Worm (Caenorhabditis elegans) whole organism, midembryonic: ENCODE data around the gene end-1.
A peak's percentile ranks its signal among the peaks of the same experiment; 100 is the strongest.

Experiments
- T22C8.4 ChIP-seq: fragments of 200-800 bp; sonication (Bioruptor generic); IDR thresholded peaks from 2 replicates; pipeline ENCODE4 v1.3.6; 2022; ENCODE audit warnings: missing genetic modification characterization, missing compliant biosample characterization
- cog-1 ChIP-seq: sonication (generic microtip); optimal IDR thresholded peaks from 2 replicates; lab custom pipeline; 2016; ENCODE audit warnings: missing genetic modification characterization, missing compliant biosample characterization
- flt-1 ChIP-seq: fragments of 200-800 bp; sonication (Bioruptor generic); IDR thresholded peaks from 2 replicates; pipeline ENCODE4 v1.3.6; 2022; ENCODE audit warnings: missing genetic modification characterization, missing compliant biosample characterization
- klf-2 ChIP-seq: fragments of 200-800 bp; sonication (Bioruptor generic); conservative IDR thresholded peaks from 2 replicates; pipeline ENCODE4 v1.3.6; 2022; ENCODE audit warnings: missing genetic modification reagents, missing genetic modification characterization, missing compliant biosample characterization
- med-1 ChIP-seq: sonication (generic microtip); optimal IDR thresholded peaks from 2 replicates; lab custom pipeline; 2017; ENCODE audit warnings: missing genetic modification characterization, mild to moderate bottlenecking, missing compliant biosample characterization, antibody characterized with exemption, missing genetic modification reagents; ENCODE audit not compliant: insufficient read depth
- ref-1 ChIP-seq: fragments of 200-800 bp; sonication (Bioruptor generic); conservative IDR thresholded peaks from 2 replicates; pipeline ENCODE4 v1.3.6; 2022; ENCODE audit warnings: missing genetic modification reagents, missing genetic modification characterization, missing compliant biosample characterization
- tab-1 ChIP-seq: fragments of 200-800 bp; sonication (Bioruptor generic); IDR thresholded peaks from 2 replicates; pipeline ENCODE4 v1.3.6; 2022; ENCODE audit warnings: missing genetic modification characterization, missing compliant biosample characterization
- ztf-23 ChIP-seq: fragments of 200-800 bp; sonication (Bioruptor generic); IDR thresholded peaks from 2 replicates; pipeline ENCODE4 v1.3.6; 2022; ENCODE audit warnings: missing genetic modification reagents, missing genetic modification characterization, missing compliant biosample characterization
- ztf-29 ChIP-seq: fragments of 200-800 bp; sonication (Bioruptor generic); IDR thresholded peaks from 2 replicates; pipeline ENCODE4 v1.3.6; 2022; ENCODE audit warnings: missing genetic modification reagents, missing genetic modification characterization, missing compliant biosample characterization

Gene end-1

DNA sequence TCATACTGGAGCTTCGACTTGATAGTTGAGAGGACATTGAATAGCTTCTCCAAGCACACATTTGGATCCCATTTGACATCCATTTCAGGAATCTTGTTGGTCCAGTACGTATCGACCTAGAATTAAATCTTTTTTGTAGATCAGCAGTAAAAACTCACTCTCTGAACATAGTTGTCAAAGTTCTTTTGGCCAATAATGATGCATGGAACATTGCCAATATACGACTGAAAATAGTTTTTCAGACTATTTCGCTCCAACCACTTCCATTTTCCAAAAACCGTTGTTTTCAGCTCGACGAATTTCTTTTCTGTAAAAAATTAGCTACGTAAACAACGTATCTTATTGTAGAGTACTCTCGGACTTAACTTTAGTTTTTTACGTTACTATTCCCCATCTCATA lies 3.3 kb upstream of the end-1 start:
- no peak for TF ChIP-seq T22C8.4 (GFP tag; lab: Robert Waterston, UW)
- TF ChIP-seq flt-1 (GFP tag; lab: Robert Waterston, UW): no peak
- TF ChIP-seq ztf-29 (GFP tag; lab: Robert Waterston, UW): no peak
- no peak for TF ChIP-seq cog-1 (tag; lab: Kevin White, UChicago)
- no peak for TF ChIP-seq ztf-23 (GFP tag; lab: Robert Waterston, UW)
- TF ChIP-seq klf-2 (GFP tag; lab: Robert Waterston, UW): no peak
- no peak for TF ChIP-seq ref-1 (GFP tag; lab: Robert Waterston, UW)
- TF ChIP-seq tab-1: no peak
- no peak for TF ChIP-seq med-1 (GFP tag; lab: Kevin White, UChicago)

DNA sequence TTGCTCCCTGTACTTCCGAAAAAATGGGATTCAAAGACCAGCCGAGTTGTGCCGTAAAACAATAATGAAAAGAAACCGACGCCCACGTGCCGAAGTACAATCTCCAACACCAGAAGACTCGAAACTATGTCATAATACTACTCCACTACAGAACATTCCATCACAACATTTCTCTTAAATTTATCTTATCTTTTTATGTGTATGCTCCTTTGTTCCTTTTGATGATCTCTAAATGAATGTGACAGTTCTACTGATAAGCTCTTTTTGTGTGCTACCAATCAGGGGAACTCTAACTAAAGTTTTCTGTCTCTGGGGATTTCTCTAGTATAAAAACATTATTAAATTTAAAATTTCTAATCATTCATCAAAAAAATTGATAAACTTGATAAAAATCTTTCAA lies 1.9 kb downstream of the end-1 start:
- TF ChIP-seq tab-1: no peak
- TF ChIP-seq ztf-23 (GFP tag; lab: Robert Waterston, UW): no peak
- no peak for TF ChIP-seq cog-1 (tag; lab: Kevin White, UChicago)
- no peak for TF ChIP-seq klf-2 (GFP tag; lab: Robert Waterston, UW)
- no peak for TF ChIP-seq ref-1 (GFP tag; lab: Robert Waterston, UW)
- TF ChIP-seq T22C8.4 (GFP tag; lab: Robert Waterston, UW): no peak
- no peak for TF ChIP-seq med-1 (GFP tag; lab: Kevin White, UChicago)
- TF ChIP-seq ztf-29 (GFP tag; lab: Robert Waterston, UW): no peak
- no peak for TF ChIP-seq flt-1 (GFP tag; lab: Robert Waterston, UW)

DNA sequence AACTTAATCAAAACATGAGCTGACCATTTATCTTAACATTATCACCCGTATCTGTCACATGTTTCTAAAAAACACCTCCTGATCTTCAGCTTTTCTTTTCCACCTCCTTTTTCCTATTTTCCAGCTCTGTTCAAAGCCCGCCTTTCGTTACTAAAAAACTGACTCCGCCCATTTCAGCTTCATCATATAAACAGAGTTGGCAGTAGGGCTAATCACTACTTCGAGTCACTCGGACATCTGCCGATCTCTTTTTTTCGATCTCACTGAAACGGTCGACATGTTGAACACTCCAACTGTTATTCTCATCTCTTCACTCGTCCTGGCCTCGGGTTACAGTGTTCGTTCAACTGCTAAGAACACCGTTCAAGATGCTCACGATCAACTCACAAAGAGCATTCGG lies 7.6 kb downstream of the end-1 start, which contains the start of gene droe-4:
TSS of gene droe-4 (plus strand) at position 172 of the 400 bp plus-strand sequence.
- TF ChIP-seq T22C8.4 (GFP tag; lab: Robert Waterston, UW) (no peak), ref-1 (GFP tag; lab: Robert Waterston, UW) (no peak), flt-1 (GFP tag; lab: Robert Waterston, UW) (no peak), ztf-29 (GFP tag; lab: Robert Waterston, UW) (no peak), cog-1 (tag; lab: Kevin White, UChicago) (no peak), klf-2 (GFP tag; lab: Robert Waterston, UW) (no peak)

DNA sequence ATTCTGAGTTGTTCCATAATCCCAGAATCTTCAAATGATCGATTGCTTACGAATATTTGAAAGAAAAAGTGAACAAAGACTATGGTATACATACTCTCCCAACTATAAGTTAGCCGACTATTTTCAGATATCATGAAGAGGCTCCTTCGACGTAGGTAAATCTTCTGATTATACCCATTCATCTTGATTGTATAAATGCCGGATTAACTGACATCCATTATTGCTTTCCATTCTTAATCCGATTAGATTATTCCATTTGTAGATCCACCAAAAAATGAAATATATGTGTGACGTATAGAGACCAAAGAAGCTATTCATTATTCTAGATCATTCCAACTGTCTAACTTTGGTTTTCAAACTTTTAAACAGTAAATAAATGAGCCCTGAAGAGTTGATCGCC lies 8.6 kb downstream of the end-1 start:
- TF ChIP-seq ztf-29 (GFP tag; lab: Robert Waterston, UW): no peak
- TF ChIP-seq flt-1 (GFP tag; lab: Robert Waterston, UW): no peak
- TF ChIP-seq T22C8.4 (GFP tag; lab: Robert Waterston, UW): no peak
- TF ChIP-seq cog-1 (tag; lab: Kevin White, UChicago): no peak
- no peak for TF ChIP-seq klf-2 (GFP tag; lab: Robert Waterston, UW)
- TF ChIP-seq med-1 (GFP tag; lab: Kevin White, UChicago): no peak
- no peak for TF ChIP-seq tab-1
- TF ChIP-seq ztf-23 (GFP tag; lab: Robert Waterston, UW): no peak
- TF ChIP-seq ref-1 (GFP tag; lab: Robert Waterston, UW): no peak

DNA sequence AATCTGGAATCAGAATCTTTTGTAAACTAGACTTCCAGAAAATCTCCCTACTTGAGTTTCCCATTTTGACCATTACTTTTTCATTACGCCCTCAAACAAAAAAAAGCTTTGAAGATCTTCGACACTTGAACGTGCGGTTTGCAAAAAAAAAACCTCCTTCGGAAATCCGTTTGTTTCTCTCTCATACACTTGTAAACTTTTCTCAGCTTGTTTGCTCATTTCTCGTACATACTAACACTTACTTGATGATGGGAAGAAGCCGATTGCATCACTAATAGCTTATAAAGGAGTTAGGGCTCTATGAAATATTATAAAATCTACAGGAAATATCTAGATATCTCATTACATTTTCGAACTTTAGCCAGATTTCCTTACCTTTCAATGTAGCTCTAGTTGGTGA lies 17.0 kb downstream of the end-1 start:
- TF ChIP-seq ztf-29 (GFP tag; lab: Robert Waterston, UW) (no peak), tab-1 (no peak), med-1 (GFP tag; lab: Kevin White, UChicago) (no peak), ztf-23 (GFP tag; lab: Robert Waterston, UW) (no peak), cog-1 (tag; lab: Kevin White, UChicago) (no peak), T22C8.4 (GFP tag; lab: Robert Waterston, UW) (no peak), flt-1 (GFP tag; lab: Robert Waterston, UW) (no peak), ref-1 (GFP tag; lab: Robert Waterston, UW) (no peak), klf-2 (GFP tag; lab: Robert Waterston, UW) (no peak)

DNA sequence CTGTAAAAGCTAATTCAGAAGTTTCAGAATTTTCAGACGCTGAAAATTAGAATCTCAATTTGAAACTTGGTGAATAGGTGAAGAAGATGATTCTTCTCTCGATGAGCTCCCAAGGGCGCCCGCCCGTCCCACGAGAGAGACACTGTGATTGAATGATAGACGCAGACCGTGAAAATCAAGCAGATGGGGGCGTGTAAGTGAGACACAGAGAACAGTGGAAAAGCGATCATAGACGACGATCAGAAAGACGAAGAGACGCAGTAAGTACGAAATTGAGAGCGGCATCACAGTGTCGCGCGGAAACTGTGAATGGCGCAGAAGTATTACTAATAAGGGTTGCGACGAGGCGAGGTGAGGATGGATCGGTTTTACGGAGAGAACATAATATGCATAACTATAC lies 17.5 kb downstream of the end-1 start:
- TF ChIP-seq cog-1 (tag; lab: Kevin White, UChicago) (peak; percentile 24), ztf-29 (GFP tag; lab: Robert Waterston, UW) (no peak), ref-1 (GFP tag; lab: Robert Waterston, UW) (no peak), tab-1 (no peak), T22C8.4 (GFP tag; lab: Robert Waterston, UW) (no peak), klf-2 (GFP tag; lab: Robert Waterston, UW) (no peak)

DNA sequence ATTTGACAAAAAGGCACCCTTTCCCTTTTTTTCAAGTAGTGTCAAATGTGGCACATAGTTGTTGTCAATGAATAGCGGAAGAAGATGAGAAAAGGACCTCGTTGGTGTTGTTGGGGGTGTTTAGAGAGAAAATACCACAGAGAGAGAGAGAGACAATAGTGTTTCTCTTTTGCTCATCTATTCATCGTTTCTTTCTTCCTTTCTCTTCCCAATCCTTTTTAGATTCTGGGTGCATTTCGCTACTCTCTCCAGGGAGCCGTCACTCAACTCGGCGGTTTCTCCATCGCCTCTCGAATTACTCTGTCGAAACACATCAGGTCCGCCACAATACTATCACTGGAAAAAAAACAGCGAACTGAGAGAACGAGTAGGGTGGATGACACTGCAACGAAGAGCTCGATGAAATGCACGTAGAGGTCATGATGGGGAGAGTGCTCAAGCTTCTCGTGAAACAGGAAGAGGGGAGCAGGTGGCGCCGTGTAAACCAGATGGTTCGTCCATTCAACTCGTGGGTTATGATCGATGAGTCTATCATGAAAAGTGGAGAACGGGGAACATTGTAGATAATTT lies 18.7 kb downstream of the end-1 start:
- TF ChIP-seq ztf-29 (GFP tag; lab: Robert Waterston, UW): no peak
- TF ChIP-seq med-1 (GFP tag; lab: Kevin White, UChicago): no peak
- TF ChIP-seq T22C8.4 (GFP tag; lab: Robert Waterston, UW): no peak
- TF ChIP-seq ref-1 (GFP tag; lab: Robert Waterston, UW): no peak
- TF ChIP-seq cog-1 (tag; lab: Kevin White, UChicago): no peak
- TF ChIP-seq klf-2 (GFP tag; lab: Robert Waterston, UW): no peak
- no peak for TF ChIP-seq ztf-23 (GFP tag; lab: Robert Waterston, UW)
- TF ChIP-seq tab-1: no peak
- TF ChIP-seq flt-1 (GFP tag; lab: Robert Waterston, UW): no peak

DNA sequence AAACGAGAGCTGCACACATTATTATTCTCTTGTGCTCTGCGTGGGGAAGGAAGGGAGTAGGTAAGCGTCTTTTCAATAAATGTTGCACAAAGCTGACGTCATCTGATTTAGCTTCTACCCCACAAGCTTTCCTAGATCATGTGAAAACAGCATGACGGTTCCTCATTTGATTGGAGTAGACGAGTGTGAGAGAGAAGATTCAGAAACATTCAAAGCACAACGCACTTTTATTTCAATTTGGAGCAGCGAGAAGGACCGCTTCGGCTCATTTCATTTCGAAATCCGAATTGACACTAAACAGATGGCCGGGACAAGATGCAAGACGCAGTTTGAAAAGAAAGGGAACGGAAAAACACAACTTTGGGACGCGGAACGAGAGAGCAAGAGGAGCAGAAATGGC lies 19.4 kb downstream of the end-1 start:
- no peak for TF ChIP-seq ref-1 (GFP tag; lab: Robert Waterston, UW)
- no peak for TF ChIP-seq ztf-23 (GFP tag; lab: Robert Waterston, UW)
- TF ChIP-seq tab-1: no peak
- TF ChIP-seq cog-1 (tag; lab: Kevin White, UChicago): no peak
- TF ChIP-seq klf-2 (GFP tag; lab: Robert Waterston, UW): no peak

DNA sequence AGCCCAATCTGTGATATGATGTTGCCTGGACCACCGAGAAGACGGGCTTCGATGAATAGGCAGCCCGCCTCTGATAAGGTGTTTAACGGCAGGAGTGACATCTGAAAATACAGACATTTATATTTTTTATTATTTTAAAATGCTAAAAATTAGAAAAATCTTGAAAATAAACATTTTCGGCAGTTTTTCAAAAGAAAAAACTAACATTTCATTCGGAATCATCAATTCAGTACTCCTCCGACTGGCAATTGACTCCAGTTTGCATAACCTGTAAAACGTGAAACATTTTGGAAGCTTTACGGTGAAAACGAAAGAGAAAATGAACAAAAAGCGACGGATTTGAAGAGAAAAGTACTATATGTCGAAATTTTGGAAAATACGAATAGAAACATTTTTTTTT lies 20.9 kb downstream of the end-1 start, which contains the start of gene ric-7:
TSS of gene ric-7 (minus strand) at position 101 of the 400 bp plus-strand sequence.
- TF ChIP-seq klf-2 (GFP tag; lab: Robert Waterston, UW): no peak
